Fruit fly (Drosophila melanogaster) whole organism, prepupa: ENCODE measurements around the gene Nep5.

Experiments used
- CG1621 ChIP-seq: fragments of 200-800 bp; sonication (Bioruptor generic); optimal IDR thresholded peaks from 3 replicates; lab custom pipeline; 2018; ENCODE audit warnings: missing biosample characterization, mild to moderate bottlenecking, missing genetic modification characterization
- CG16779 ChIP-seq: fragments of 200-800 bp; sonication (Bioruptor generic); optimal IDR thresholded peaks from 3 replicates; lab custom pipeline; 2017; ENCODE audit warnings: missing biosample characterization, mild to moderate bottlenecking, missing genetic modification characterization
- CG7368 ChIP-seq: fragments of 200-800 bp; sonication (Bioruptor generic); optimal IDR thresholded peaks from 3 replicates; lab custom pipeline; 2016; ENCODE audit warnings: missing biosample characterization, missing genetic modification characterization
- Hr38 ChIP-seq: sonication (Bioruptor generic); optimal IDR thresholded peaks from 2 replicates; lab custom pipeline; 2016; ENCODE audit warnings: missing biosample characterization, missing genetic modification characterization
- salr ChIP-seq, 2 experiments: fragments of 200-800 bp; sonication (Bioruptor generic); optimal IDR thresholded peaks; 3 replicates each; lab custom pipeline; 2016 to 2018; ENCODE audit warnings: missing biosample characterization in 2 of 2, missing genetic modification characterization in 2 of 2, mild to moderate bottlenecking in 1 of 2

DNA sequence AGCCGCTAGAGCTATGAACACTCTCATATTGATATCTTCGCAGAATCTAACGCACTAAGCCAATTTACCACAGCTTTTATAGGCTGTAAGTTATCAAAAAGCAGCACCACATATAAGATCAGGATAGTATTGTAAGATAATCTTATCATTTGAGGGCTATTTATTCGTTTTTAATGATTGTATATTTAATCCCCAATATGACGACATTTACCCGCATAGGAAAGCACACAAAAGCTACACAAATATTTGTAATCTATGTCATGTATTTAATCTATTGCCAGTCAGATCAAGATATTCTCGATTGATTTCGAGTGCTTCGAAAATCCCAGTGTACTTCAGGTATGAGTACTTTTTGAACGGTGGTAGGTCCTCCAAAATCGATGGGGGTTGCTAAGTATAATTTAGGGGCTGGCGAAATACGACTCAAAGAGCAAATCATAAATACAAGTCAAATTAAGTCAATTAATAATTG, 44.3 kb downstream of the Nep5 start, which contains the start of gene CG17191:
- TF ChIP-seq Hr38 (no peak), CG1621 (no peak), CG7368 (GFP tag; lab: Kevin White, UChicago) (no peak), salr (GFP tag; optimal IDR thresholded peaks at IDR 0.05; lab: Kevin White, UChicago) (no peak), CG16779 (tag; lab: Kevin White, UChicago) (no peak)
